Worm (Caenorhabditis elegans) whole organism, L2 larva: Measurements from ENCODE around the gene T21B4.15.
A peak's percentile ranks its signal among the peaks of the same experiment; 100 is the strongest.

Experiments
- C34F6.9 ChIP-seq: fragments of 150-350 bp; optimal IDR thresholded peaks from 2 replicates; lab custom pipeline; 2014; ENCODE audit warnings: missing biosample characterization, missing genetic modification characterization
- F13H6.1 ChIP-seq: sonication (generic microtip); optimal IDR thresholded peaks from 2 replicates; lab custom pipeline; 2016; ENCODE audit warnings: missing genetic modification characterization, missing compliant biosample characterization
- R02D3.7 ChIP-seq: fragments of 150-350 bp; optimal IDR thresholded peaks from 2 replicates; lab custom pipeline; 2014; ENCODE audit warnings: missing biosample characterization, missing genetic modification characterization
- alr-1 ChIP-seq: fragments of 150-350 bp; optimal IDR thresholded peaks from 2 replicates; lab custom pipeline; 2014; ENCODE audit warnings: missing biosample characterization, missing genetic modification characterization
- ama-1 ChIP-seq: fragments of 150-350 bp; optimal IDR thresholded peaks from 2 replicates; lab custom pipeline; 2018; ENCODE audit warnings: inconsistent platforms
- blmp-1 ChIP-seq: sonication (generic microtip); optimal IDR thresholded peaks from 2 replicates; lab custom pipeline; 2017; ENCODE audit warnings: missing genetic modification characterization, mild to moderate bottlenecking, missing compliant biosample characterization, antibody characterized with exemption, moderate library complexity; ENCODE audit not compliant: insufficient read depth
- ceh-82 ChIP-seq: fragments of 150-350 bp; optimal IDR thresholded peaks from 2 replicates; lab custom pipeline; 2014; ENCODE audit warnings: missing biosample characterization, missing genetic modification characterization
- crh-2 ChIP-seq: sonication (generic microtip); optimal IDR thresholded peaks from 2 replicates; lab custom pipeline; 2017; ENCODE audit warnings: missing biosample characterization, missing genetic modification characterization
- dmd-4 ChIP-seq: sonication (generic microtip); optimal IDR thresholded peaks from 2 replicates; lab custom pipeline; 2017; ENCODE audit warnings: missing biosample characterization, missing genetic modification characterization
- egl-27 ChIP-seq: sonication (generic microtip); optimal IDR thresholded peaks from 3 replicates; lab custom pipeline; 2017; ENCODE audit warnings: missing biosample characterization, missing genetic modification reagents, missing genetic modification characterization
- elt-1 ChIP-seq: fragments of 150-350 bp; optimal IDR thresholded peaks from 2 replicates; lab custom pipeline; 2014; ENCODE audit warnings: missing biosample characterization, missing genetic modification characterization
- fos-1 ChIP-seq: fragments of 150-350 bp; optimal IDR thresholded peaks from 2 replicates; lab custom pipeline; 2014; ENCODE audit warnings: missing biosample characterization, missing genetic modification characterization
- lin-11 ChIP-seq: fragments of 150-350 bp; sonication (generic microtip); optimal IDR thresholded peaks from 2 replicates; lab custom pipeline; 2014; ENCODE audit warnings: missing biosample characterization, missing genetic modification characterization, inconsistent platforms, mixed read lengths
- lin-13 ChIP-seq: fragments of 150-350 bp; optimal IDR thresholded peaks from 2 replicates; lab custom pipeline; 2014; ENCODE audit warnings: missing biosample characterization, missing genetic modification reagents, missing genetic modification characterization
- lin-39 ChIP-seq: fragments of 150-350 bp; optimal IDR thresholded peaks from 2 replicates; lab custom pipeline; 2014; ENCODE audit warnings: missing biosample characterization, missing genetic modification reagents, missing genetic modification characterization
- nhr-12 ChIP-seq: fragments of 150-350 bp; optimal IDR thresholded peaks from 2 replicates; lab custom pipeline; 2014; ENCODE audit warnings: missing biosample characterization, missing genetic modification characterization
- nhr-129 ChIP-seq: fragments of 150-350 bp; optimal IDR thresholded peaks from 2 replicates; lab custom pipeline; 2014; ENCODE audit warnings: missing biosample characterization, missing genetic modification characterization
- nhr-21 ChIP-seq: fragments of 150-350 bp; optimal IDR thresholded peaks from 2 replicates; lab custom pipeline; 2014; ENCODE audit warnings: missing biosample characterization, missing genetic modification characterization
- nhr-23 ChIP-seq: fragments of 150-350 bp; optimal IDR thresholded peaks from 2 replicates; lab custom pipeline; 2014; ENCODE audit warnings: missing biosample characterization, missing genetic modification reagents, missing genetic modification characterization
- nhr-6 ChIP-seq: fragments of 150-350 bp; optimal IDR thresholded peaks from 2 replicates; lab custom pipeline; 2014; ENCODE audit warnings: missing biosample characterization, missing genetic modification characterization
- nhr-77 ChIP-seq: fragments of 150-350 bp; optimal IDR thresholded peaks from 2 replicates; lab custom pipeline; 2014; ENCODE audit warnings: missing biosample characterization, missing genetic modification characterization
- sem-4 ChIP-seq: fragments of 150-350 bp; optimal IDR thresholded peaks from 2 replicates; lab custom pipeline; 2014; ENCODE audit warnings: missing biosample characterization, missing genetic modification reagents, missing genetic modification characterization
- skn-1 ChIP-seq: sonication (generic microtip); optimal IDR thresholded peaks from 2 replicates; lab custom pipeline; 2017; ENCODE audit warnings: missing biosample characterization, missing genetic modification characterization
- sma-3 ChIP-seq: sonication (generic microtip); optimal IDR thresholded peaks from 2 replicates; lab custom pipeline; 2016; ENCODE audit warnings: missing genetic modification reagents, missing genetic modification characterization, missing compliant biosample characterization
- sma-9 ChIP-seq, 2 experiments: fragments of 150-350 bp in 1 of 2; sonication (generic microtip) in 1 of 2; optimal IDR thresholded peaks; 2 replicates each; lab custom pipeline; 2014 to 2016; ENCODE audit warnings: missing genetic modification characterization in 2 of 2, mild to moderate bottlenecking in 1 of 2, missing biosample characterization in 1 of 2, missing compliant biosample characterization in 1 of 2, missing genetic modification reagents in 1 of 2, moderate library complexity in 1 of 2
- unc-55 ChIP-seq: fragments of 150-350 bp; sonication (generic microtip); optimal IDR thresholded peaks from 3 replicates; lab custom pipeline; 2014; ENCODE audit warnings: missing biosample characterization, missing genetic modification reagents, missing genetic modification characterization
- unc-62 ChIP-seq: fragments of 150-350 bp; optimal IDR thresholded peaks from 2 replicates; lab custom pipeline; 2014; ENCODE audit warnings: missing biosample characterization, missing genetic modification reagents, missing genetic modification characterization
- ztf-1 ChIP-seq: fragments of 200-800 bp; sonication (Bioruptor generic); conservative IDR thresholded peaks from 2 replicates; pipeline ENCODE4 v1.3.6; 2022; ENCODE audit warnings: missing genetic modification characterization, missing compliant biosample characterization
- ztf-4 ChIP-seq: fragments of 150-350 bp; optimal IDR thresholded peaks from 2 replicates; lab custom pipeline; 2014; ENCODE audit warnings: missing biosample characterization, missing genetic modification characterization

The T21B4.15 gene

ce11 chrII:12494556-12495131 lies 4.6 kb downstream of the T21B4.15 start, which contains the start of gene col-85 (continued):
- TF ChIP-seq lin-11 (tag; lab: Kevin White, UChicago) (peak; percentile 69), sma-3 (GFP tag; lab: Kevin White, UChicago) (peak; percentile 65), nhr-129 (tag; lab: Kevin White, UChicago) (peak; percentile 75), C34F6.9 (tag; lab: Kevin White, UChicago) (peak; percentile 56), sma-9 (GFP tag; optimal IDR thresholded peaks at IDR 0.05; lab: Kevin White, UChicago) (peak; percentile 85), sma-9 (tag; optimal IDR thresholded peaks at IDR 0.05; lab: Kevin White, UChicago) (no peak), lin-13 (GFP tag; lab: Kevin White, UChicago) (no peak), fos-1 (tag; lab: Kevin White, UChicago) (peak; percentile 49), dmd-4 (tag; lab: Kevin White, UChicago) (no peak), ztf-4 (no peak), unc-62 (GFP tag; lab: Kevin White, UChicago) (no peak), unc-55 (peak; percentile 71)

ce11 chrII:12496981-12497380 lies 7.0 kb downstream of the T21B4.15 start, which contains the start of gene T21B4.3:
Gene T21B4.3 (minus strand): TSS chrII:12497081.
- TF ChIP-seq unc-55 (no peak), nhr-77 (tag; lab: Kevin White, UChicago) (no peak), sem-4 (tag; lab: Kevin White, UChicago) (no peak), blmp-1 (no peak), nhr-23 (tag; lab: Kevin White, UChicago) (no peak), nhr-12 (tag; lab: Kevin White, UChicago) (no peak), lin-39 (tag; lab: Kevin White, UChicago) (no peak), ceh-82 (tag; lab: Kevin White, UChicago) (no peak), ztf-4 (no peak), ztf-1 (GFP tag; lab: Robert Waterston, UW) (no peak), R02D3.7 (tag; lab: Kevin White, UChicago) (no peak), crh-2 (no peak), alr-1 (tag; lab: Kevin White, UChicago) (no peak), ama-1 (no peak)
- TF ChIP-seq, all 48 proteins: peak for 0

ce11 chrII:12499969-12500368 lies 10.0 kb downstream of the T21B4.15 start:
- no peak for TF ChIP-seq ceh-82 (tag; lab: Kevin White, UChicago)
- no peak for TF ChIP-seq crh-2
- TF ChIP-seq F13H6.1 (tag; lab: Kevin White, UChicago), result no peak

- TF ChIP-seq sma-9 (GFP tag; optimal IDR thresholded peaks at IDR 0.05; lab: Kevin White, UChicago) (no peak), sma-9 (tag; optimal IDR thresholded peaks at IDR 0.05; lab: Kevin White, UChicago) (no peak), nhr-6 (no peak), nhr-21 (no peak), ceh-82 (tag; lab: Kevin White, UChicago) (no peak), skn-1 (tag; lab: Kevin White, UChicago) (no peak), nhr-129 (tag; lab: Kevin White, UChicago) (no peak), elt-1 (no peak), ztf-1 (GFP tag; lab: Robert Waterston, UW) (no peak)
- TF ChIP-seq, all 48 proteins: peak for 0
These were observed 12.8 kb downstream of the T21B4.15 start, which contains the start of gene ador-1 for ce11 chrII:12502784-12503183. Gene ador-1 (minus strand): TSS chrII:12502884.

- TF ChIP-seq egl-27 (tag; lab: Kevin White, UChicago), result no peak
- no peak for TF ChIP-seq sem-4 (tag; lab: Kevin White, UChicago)
- TF ChIP-seq ztf-1 (GFP tag; lab: Robert Waterston, UW), result no peak
- no peak for TF ChIP-seq ztf-4
- no peak for TF ChIP-seq crh-2
- no peak for TF ChIP-seq lin-13 (GFP tag; lab: Kevin White, UChicago)
These were observed 16.5 kb downstream of the T21B4.15 start for ce11 chrII:12506511-12506910.

ce11 chrII:12507038-12507437 lies 17.0 kb downstream of the T21B4.15 start, which contains the start of gene srh-68:
Gene srh-68 (plus strand): TSS chrII:12507338.
- TF ChIP-seq elt-1 (no peak), lin-11 (tag; lab: Kevin White, UChicago) (no peak)
